Worm (Caenorhabditis elegans): ENCODE results near the gene F31B9.4.

The F31B9.4 gene

DNA sequence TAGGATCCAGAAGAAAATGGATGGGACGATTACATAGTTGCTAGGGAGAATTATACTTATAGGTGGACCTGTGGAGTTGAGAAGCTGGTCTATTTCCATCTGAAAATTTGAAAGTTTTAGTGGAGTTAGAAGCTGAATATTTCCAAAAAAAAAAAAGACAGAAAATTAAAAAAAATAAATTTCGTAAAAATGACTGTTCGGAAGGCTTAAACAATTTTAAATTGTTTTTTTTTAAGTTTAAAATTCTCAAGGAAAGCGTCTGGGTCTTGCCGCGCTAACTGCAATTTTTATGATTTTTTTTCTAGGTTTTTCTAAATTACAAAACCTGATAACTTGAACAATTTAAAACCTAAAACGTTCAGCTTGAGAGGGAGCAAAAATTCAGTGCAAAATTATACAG, 22.3 kb upstream of the F31B9.4 start, which contains the start of gene mrp-3:
Gene mrp-3 (minus strand): TSS at position 101 of the 400 bp plus-strand sequence.
- no peak for TF ChIP-seq lsl-1 (GFP tag; optimal IDR thresholded peaks at IDR 0.05)

DNA sequence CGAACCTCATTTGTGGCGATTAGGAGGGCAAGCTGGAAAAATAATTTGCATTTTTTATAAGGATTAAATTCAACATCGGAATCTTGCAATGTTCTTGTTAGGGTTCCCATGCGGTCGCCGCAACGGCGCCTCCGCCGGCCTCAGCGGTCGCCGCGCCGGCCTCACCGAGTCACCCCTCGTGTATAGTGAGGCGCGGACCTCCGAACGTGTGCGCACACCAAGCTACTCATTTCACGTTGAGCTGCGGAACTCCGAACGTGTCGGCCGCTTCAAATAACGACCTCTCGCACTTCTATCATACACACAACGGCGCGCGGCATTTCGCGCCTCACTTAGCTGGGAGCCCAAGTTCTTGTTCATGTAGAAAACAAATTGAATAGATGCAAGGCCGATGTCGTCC, 21.0 kb upstream of the F31B9.4 start:
- TF ChIP-seq pha-4 (tag; optimal IDR thresholded peaks at IDR 0.05) (no peak), lin-54 (GFP tag; optimal IDR thresholded peaks at IDR 0.05) (no peak), rcor-1 (GFP tag; IDR thresholded peaks at IDR 0.05) (no peak), B0336.3 (GFP tag; IDR thresholded peaks at IDR 0.05) (no peak), Y53G8AR.9 (GFP tag; conservative IDR thresholded peaks at IDR 0.05) (no peak), zfh-2 (GFP tag; conservative IDR thresholded peaks at IDR 0.05) (peak; percentile 91), snpc-3.4 (tag; optimal IDR thresholded peaks at IDR 0.05) (no peak), cebp-1 (GFP tag; IDR thresholded peaks at IDR 0.05) (no peak), cebp-1 (tag; optimal IDR thresholded peaks at IDR 0.05) (no peak), snpc-4 (GFP tag; optimal IDR thresholded peaks at IDR 0.05) (no peak), snpc-4 (tag; optimal IDR thresholded peaks at IDR 0.05) (peak in 2 of 4 experiments; percentile 61 to 78), F10E7.11 (tag; optimal IDR thresholded peaks at IDR 0.05) (no peak), ets-4 (GFP tag; optimal IDR thresholded peaks at IDR 0.05) (no peak), Y56A3A.18 (GFP tag; IDR thresholded peaks at IDR 0.05) (no peak), F57A8.1 (GFP tag; optimal IDR thresholded peaks at IDR 0.05) (no peak), Y79H2A.3 (GFP tag; conservative IDR thresholded peaks at IDR 0.05) (no peak), aptf-3 (GFP tag; IDR thresholded peaks at IDR 0.05) (no peak), fkh-3 (tag; optimal IDR thresholded peaks at IDR 0.05) (no peak), ekl-4 (GFP tag; IDR thresholded peaks at IDR 0.05) (no peak), B0261.1 (tag; optimal IDR thresholded peaks at IDR 0.05) (no peak), ztf-22 (GFP tag; optimal IDR thresholded peaks at IDR 0.05) (no peak), attf-3 (GFP tag; conservative IDR thresholded peaks at IDR 0.05) (no peak), dox-1 (GFP tag; IDR thresholded peaks at IDR 0.05) (0 out of 2 replicates have a peak, but pooled peaks have one; percentile 7), egrh-3 (GFP tag; IDR thresholded peaks at IDR 0.05) (peak; percentile 78; the same call in 1 of the 2 replicates), ceh-40 (GFP tag; IDR thresholded peaks at IDR 0.05) (no peak), efl-1 (GFP tag; optimal IDR thresholded peaks at IDR 0.05) (no peak), ztf-28 (GFP tag; IDR thresholded peaks at IDR 0.05) (no peak), mcd-1 (GFP tag; IDR thresholded peaks at IDR 0.05) (no peak)

DNA sequence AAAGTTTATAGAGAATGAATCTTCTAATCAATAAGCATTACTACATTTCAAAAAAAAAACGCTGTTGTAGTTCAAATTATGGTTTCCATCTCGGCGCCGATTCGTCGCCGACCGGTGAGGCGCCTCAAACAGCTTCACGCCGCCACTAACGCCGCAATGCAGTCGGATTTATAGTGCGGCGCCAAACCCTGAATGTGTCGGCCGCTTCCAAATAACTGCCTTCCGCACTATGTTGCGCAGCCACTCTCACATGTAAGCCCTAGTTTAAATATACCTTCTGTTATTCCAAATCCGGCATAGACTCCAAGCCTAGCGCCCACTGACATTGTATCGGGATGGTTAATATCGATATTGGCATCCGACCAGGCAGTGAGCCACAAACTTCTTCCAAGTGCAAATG, 16.0 kb upstream of the F31B9.4 start:
- TF ChIP-seq snpc-4 (GFP tag; optimal IDR thresholded peaks at IDR 0.05) (peak; percentile 18), snpc-4 (tag; optimal IDR thresholded peaks at IDR 0.05) (peak in 2 of 4 experiments; percentile 63 to 85), sea-2 (GFP tag; IDR thresholded peaks at IDR 0.05) (no peak), ztf-25 (GFP tag; IDR thresholded peaks at IDR 0.05) (no peak), C06A6.2 (GFP tag; conservative IDR thresholded peaks at IDR 0.05) (no peak), aptf-2 (GFP tag; conservative IDR thresholded peaks at IDR 0.05) (no peak), ccch-3 (GFP tag; optimal IDR thresholded peaks at IDR 0.05) (no peak), zfh-2 (GFP tag; conservative IDR thresholded peaks at IDR 0.05) (0 out of 2 replicates have a peak, but pooled peaks have one; percentile 25), mcd-1 (GFP tag; IDR thresholded peaks at IDR 0.05) (no peak)

DNA sequence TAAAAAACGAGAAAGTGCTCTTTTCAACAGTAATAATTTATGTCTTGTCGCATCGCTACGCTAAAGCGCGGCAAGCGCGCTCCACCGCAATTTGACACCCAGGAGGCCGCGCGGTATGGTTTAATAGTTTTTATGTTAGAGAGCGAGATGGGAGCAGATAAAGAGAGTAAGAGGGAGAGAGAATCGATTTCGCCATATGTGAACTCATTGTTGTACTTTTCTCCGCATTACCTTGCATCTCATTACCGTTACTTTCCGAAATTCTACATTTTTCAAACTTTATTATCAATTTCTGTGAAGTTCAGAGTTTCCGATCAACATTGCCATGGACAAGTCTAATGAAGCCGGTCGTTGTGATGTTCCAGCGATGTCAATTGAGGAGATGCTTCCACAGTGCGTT, 6.5 kb upstream of the F31B9.4 start, which contains the start of gene F31B9.3:
Gene F31B9.3 (plus strand): TSS at position 301 of the 400 bp plus-strand sequence.
- TF ChIP-seq attf-3 (GFP tag; conservative IDR thresholded peaks at IDR 0.05) (no peak), ceh-79 (tag; optimal IDR thresholded peaks at IDR 0.05) (no peak), F39B2.1 (GFP tag; IDR thresholded peaks at IDR 0.05) (no peak)
